Worm (Caenorhabditis elegans) whole organism, L1 larva: Measurements from ENCODE around the gene C16C10.13.

Source experiments
- aly-2 ChIP-seq: fragments of 150-350 bp; optimal IDR thresholded peaks from 2 replicates; lab custom pipeline; 2014; ENCODE audit warnings: missing biosample characterization, missing genetic modification characterization
- ama-1 ChIP-seq: fragments of 150-350 bp; optimal IDR thresholded peaks from 2 replicates; lab custom pipeline; 2014
- efl-1 ChIP-seq, 4 experiments: fragments of 150-350 bp; optimal IDR thresholded peaks in 3 of 4; peaks in 1 of 4; 1 replicate in 1 of 4; 2 replicates in 3 of 4; lab custom pipeline; 2014; ENCODE audit warnings: missing biosample characterization in 2 of 4, missing genetic modification characterization in 2 of 4, missing genetic modification reagents in 2 of 4
- elt-3 ChIP-seq, 6 experiments: fragments of 150-350 bp in 1 of 6; sonication (generic microtip); optimal IDR thresholded peaks; 2 replicates each; lab custom pipeline; 2017 to 2018; ENCODE audit warnings: missing biosample characterization in 6 of 6, missing genetic modification characterization in 6 of 6, inconsistent platforms in 1 of 6
- lin-39 ChIP-seq: fragments of 150-350 bp; optimal IDR thresholded peaks from 2 replicates; lab custom pipeline; 2014; ENCODE audit warnings: missing biosample characterization, missing genetic modification reagents, missing genetic modification characterization
- lsy-2 ChIP-seq, 2 experiments: fragments of 150-350 bp; optimal IDR thresholded peaks; 2 replicates each; lab custom pipeline; 2014; ENCODE audit warnings: missing biosample characterization in 2 of 2, missing genetic modification characterization in 2 of 2
- nhr-12 ChIP-seq: sonication (generic microtip); optimal IDR thresholded peaks from 2 replicates; lab custom pipeline; 2017; ENCODE audit warnings: missing biosample characterization, missing genetic modification characterization
- nhr-90 ChIP-seq: sonication (generic microtip); optimal IDR thresholded peaks from 2 replicates; lab custom pipeline; 2016; ENCODE audit warnings: mild to moderate bottlenecking, missing genetic modification characterization, missing compliant biosample characterization; ENCODE audit not compliant: poor library complexity
- rnt-1 ChIP-seq: sonication (generic microtip); optimal IDR thresholded peaks from 2 replicates; lab custom pipeline; 2016; ENCODE audit warnings: mild to moderate bottlenecking, missing genetic modification characterization, moderate library complexity, missing compliant biosample characterization
- skn-1 ChIP-seq: fragments of 150-350 bp; optimal IDR thresholded peaks from 2 replicates; lab custom pipeline; 2014; ENCODE audit warnings: missing biosample characterization, missing genetic modification characterization
- sptf-1 ChIP-seq: fragments of 150-350 bp; optimal IDR thresholded peaks from 2 replicates; lab custom pipeline; 2014; ENCODE audit warnings: missing biosample characterization, missing genetic modification characterization
- sup-37 ChIP-seq: fragments of 200-800 bp; sonication (Bioruptor generic); optimal IDR thresholded peaks from 2 replicates; lab custom pipeline; 2018; ENCODE audit warnings: mild to moderate bottlenecking, missing genetic modification characterization, missing compliant biosample characterization
- unc-130 ChIP-seq: fragments of 150-350 bp; optimal IDR thresholded peaks from 2 replicates; lab custom pipeline; 2017; ENCODE audit warnings: missing biosample characterization, missing genetic modification characterization, inconsistent platforms

ce11 chrIII:4196301-4196987, 20.2 kb downstream of the C16C10.13 start:
- TF ChIP-seq unc-130 (tag; lab: Kevin White, UChicago) (no peak), sup-37 (no peak), efl-1 (optimal IDR thresholded peaks at IDR 0.05; lab: Kevin White, UChicago) (peak; percentile 67 to 74), efl-1 (GFP tag; optimal IDR thresholded peaks at IDR 0.05 in 1 of 2; lab: Kevin White, UChicago) (peak; percentile 56 to 94), skn-1 (peak; percentile 75), lin-39 (tag; lab: Kevin White, UChicago) (no peak), sptf-1 (tag; lab: Kevin White, UChicago) (no peak), elt-3 (tag; optimal IDR thresholded peaks at IDR 0.05; lab: Kevin White, UChicago) (no peak), rnt-1 (peak; percentile 92), aly-2 (no peak), ama-1 (lab: Kevin White, UChicago) (no peak), lsy-2 (tag; optimal IDR thresholded peaks at IDR 0.05; lab: Kevin White, UChicago) (peak; percentile 68 to 78), nhr-90 (tag; lab: Kevin White, UChicago) (peak; percentile 19), nhr-12 (tag; lab: Kevin White, UChicago) (no peak)
